Worm (Caenorhabditis elegans) whole organism, L4 larva: ENCODE measurements around the gene cki-1.

Experiments
- Y105C5A.15 ChIP-seq: fragments of 200-800 bp; sonication (Bioruptor generic); IDR thresholded peaks from 2 replicates; pipeline ENCODE4 v1.3.6; 2022; ENCODE audit warnings: missing genetic modification characterization, missing compliant biosample characterization
- aha-1 ChIP-seq: fragments of 150-350 bp; peaks from one replicate; lab custom pipeline; 2014; ENCODE audit warnings: missing biosample characterization, missing genetic modification characterization
- arid-1 ChIP-seq: fragments of 200-800 bp; sonication (Bioruptor generic); conservative IDR thresholded peaks from 2 replicates; pipeline ENCODE4 v1.3.6; 2022; ENCODE audit warnings: missing genetic modification reagents, missing genetic modification characterization, missing compliant biosample characterization
- ceh-82 ChIP-seq: sonication (generic microtip); optimal IDR thresholded peaks from 2 replicates; lab custom pipeline; 2017; ENCODE audit warnings: missing biosample characterization, missing genetic modification characterization
- ces-1 ChIP-seq: fragments of 150-350 bp; sonication (generic microtip); optimal IDR thresholded peaks from 4 replicates; lab custom pipeline; 2014; ENCODE audit warnings: missing biosample characterization, missing genetic modification reagents, missing genetic modification characterization
- daf-16 ChIP-seq, 3 experiments: sonication (generic microtip); optimal IDR thresholded peaks; 2 replicates each; lab custom pipeline; 2016 to 2017; ENCODE audit warnings: missing genetic modification characterization in 3 of 3, missing genetic modification reagents in 3 of 3, mild to moderate bottlenecking in 2 of 3, missing compliant biosample characterization in 2 of 3, missing biosample characterization in 1 of 3, moderate library complexity in 1 of 3
- daf-8 ChIP-seq: fragments of 200-800 bp; sonication (Bioruptor generic); IDR thresholded peaks from 2 replicates; pipeline ENCODE4 v1.3.6; 2022; ENCODE audit warnings: missing genetic modification characterization, missing compliant biosample characterization
- dmd-6 ChIP-seq: fragments of 200-800 bp; sonication (Bioruptor generic); IDR thresholded peaks from 2 replicates; pipeline ENCODE4 v1.3.6; 2022; ENCODE audit warnings: missing genetic modification reagents, missing genetic modification characterization, missing compliant biosample characterization
- dpl-1 ChIP-seq: fragments of 150-350 bp; optimal IDR thresholded peaks from 2 replicates; lab custom pipeline; 2014; ENCODE audit warnings: missing biosample characterization, missing genetic modification reagents, missing genetic modification characterization
- dve-1 ChIP-seq: sonication (generic microtip); optimal IDR thresholded peaks from 2 replicates; lab custom pipeline; 2017; ENCODE audit warnings: antibody characterized with exemption, mild to moderate bottlenecking, missing genetic modification characterization, missing compliant biosample characterization; ENCODE audit not compliant: insufficient read depth
- hlh-11 ChIP-seq: fragments of 200-800 bp; sonication (Bioruptor generic); optimal IDR thresholded peaks from 2 replicates; lab custom pipeline; 2018; ENCODE audit warnings: mild to moderate bottlenecking, missing genetic modification characterization, missing compliant biosample characterization
- hlh-30 ChIP-seq: sonication (generic microtip); optimal IDR thresholded peaks from 2 replicates; lab custom pipeline; 2017; ENCODE audit warnings: antibody characterized with exemption, mild to moderate bottlenecking, missing genetic modification characterization, missing compliant biosample characterization; ENCODE audit not compliant: insufficient read depth
- lin-13 ChIP-seq: fragments of 150-350 bp; optimal IDR thresholded peaks from 2 replicates; lab custom pipeline; 2014; ENCODE audit warnings: missing biosample characterization, missing genetic modification reagents, missing genetic modification characterization
- lin-15B ChIP-seq: fragments of 150-350 bp; sonication (generic microtip); optimal IDR thresholded peaks from 3 replicates; lab custom pipeline; 2014; ENCODE audit warnings: missing biosample characterization, missing genetic modification characterization
- lin-38 ChIP-seq: fragments of 200-800 bp; sonication (Bioruptor generic); IDR thresholded peaks from 2 replicates; pipeline ENCODE4 v1.3.6; 2022; ENCODE audit warnings: missing genetic modification reagents, missing genetic modification characterization, missing compliant biosample characterization
- lsy-2 ChIP-seq, 2 experiments: fragments of 150-350 bp in 1 of 2; sonication (generic microtip) in 1 of 2; optimal IDR thresholded peaks; 2 replicates each; lab custom pipeline; 2014 to 2017; ENCODE audit warnings: missing biosample characterization in 2 of 2, missing genetic modification characterization in 2 of 2
- mdl-1 ChIP-seq, 2 experiments: fragments of 150-350 bp in 1 of 2; sonication (generic microtip) in 1 of 2; optimal IDR thresholded peaks; 2 replicates each; lab custom pipeline; 2014 to 2017; ENCODE audit warnings: missing biosample characterization in 2 of 2, missing genetic modification characterization in 2 of 2
- mes-2 ChIP-seq: sonication (generic microtip); optimal IDR thresholded peaks from 2 replicates; lab custom pipeline; 2016; ENCODE audit warnings: missing genotype, mild to moderate bottlenecking, missing genetic modification characterization, missing compliant biosample characterization; ENCODE audit not compliant: poor library complexity, severe bottlenecking
- nhr-102 ChIP-seq: sonication (generic microtip); optimal IDR thresholded peaks from 2 replicates; lab custom pipeline; 2016; ENCODE audit warnings: mild to moderate bottlenecking, missing genetic modification characterization, moderate library complexity, missing compliant biosample characterization
- nhr-28 ChIP-seq: fragments of 150-350 bp; optimal IDR thresholded peaks from 2 replicates; lab custom pipeline; 2014; ENCODE audit warnings: missing biosample characterization, missing genetic modification characterization
- nhr-48 ChIP-seq: sonication (generic microtip); optimal IDR thresholded peaks from 2 replicates; lab custom pipeline; 2016; ENCODE audit warnings: mild to moderate bottlenecking, missing genetic modification characterization, missing compliant biosample characterization
- nhr-6 ChIP-seq: fragments of 150-350 bp; optimal IDR thresholded peaks from 2 replicates; lab custom pipeline; 2014; ENCODE audit warnings: missing biosample characterization, missing genetic modification characterization
- nhr-77 ChIP-seq: fragments of 150-350 bp; optimal IDR thresholded peaks from 2 replicates; lab custom pipeline; 2014; ENCODE audit warnings: missing biosample characterization, missing genetic modification characterization
- php-3 ChIP-seq: fragments of 200-800 bp; sonication (Bioruptor generic); IDR thresholded peaks from 2 replicates; pipeline ENCODE4 v1.3.6; 2022; ENCODE audit warnings: missing genetic modification reagents, missing genetic modification characterization, missing compliant biosample characterization
- pqm-1 ChIP-seq: sonication (generic microtip); optimal IDR thresholded peaks from 2 replicates; lab custom pipeline; 2017; ENCODE audit warnings: missing biosample characterization, missing genetic modification characterization
- rbr-2 ChIP-seq: sonication (generic microtip); optimal IDR thresholded peaks from 2 replicates; lab custom pipeline; 2016; ENCODE audit warnings: missing genotype, missing genetic modification characterization, missing compliant biosample characterization
- tag-97 ChIP-seq: fragments of 200-800 bp; sonication (Bioruptor generic); IDR thresholded peaks from 2 replicates; pipeline ENCODE4 v1.3.6; 2022; ENCODE audit warnings: missing genetic modification characterization, missing compliant biosample characterization
- tra-1 ChIP-seq: fragments of 200-800 bp; sonication (Bioruptor generic); IDR thresholded peaks from 2 replicates; pipeline ENCODE4 v1.3.6; 2022; ENCODE audit warnings: missing genetic modification reagents, missing genetic modification characterization, missing compliant biosample characterization
- unc-62 ChIP-seq, 3 experiments: fragments of 150-350 bp in 1 of 3; sonication (generic microtip); optimal IDR thresholded peaks in 2 of 3; peaks in 1 of 3; 1 replicate in 1 of 3; 2 replicates in 2 of 3; lab custom pipeline; 2014 to 2017; ENCODE audit warnings: missing biosample characterization in 3 of 3, missing genetic modification characterization in 3 of 3, missing genetic modification reagents in 3 of 3, missing genotype in 1 of 3
- vab-7 ChIP-seq: fragments of 200-800 bp; sonication (Bioruptor generic); IDR thresholded peaks from 2 replicates; pipeline ENCODE4 v1.3.6; 2022; ENCODE audit warnings: missing genetic modification reagents, missing genetic modification characterization, missing compliant biosample characterization
- zag-1 ChIP-seq: fragments of 150-350 bp; optimal IDR thresholded peaks from 2 replicates; lab custom pipeline; 2014; ENCODE audit warnings: missing biosample characterization, missing genetic modification characterization
- zfp-2 ChIP-seq: sonication (generic microtip); optimal IDR thresholded peaks from 2 replicates; lab custom pipeline; 2016; ENCODE audit warnings: mild to moderate bottlenecking, missing genetic modification characterization, missing compliant biosample characterization

cki-1 gene

DNA sequence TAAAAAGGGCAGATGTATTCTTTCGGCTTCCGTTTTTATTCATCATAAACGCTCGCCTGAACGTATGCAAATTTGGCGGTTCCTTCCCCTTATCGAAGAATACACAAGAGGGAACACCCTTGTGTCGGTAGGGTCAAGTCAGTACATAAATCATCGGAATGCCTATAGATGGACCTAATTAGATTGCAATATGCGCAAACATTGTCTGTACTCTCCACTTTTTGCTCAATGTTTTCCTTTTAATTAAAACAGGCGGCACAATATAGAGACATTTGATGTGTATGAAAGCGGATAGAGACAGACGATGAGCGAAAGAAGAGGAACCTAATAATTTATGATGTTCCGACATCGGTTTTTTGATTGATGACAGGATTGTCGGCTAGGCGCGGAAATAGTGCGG, 3.2 kb downstream of the cki-1 start:
- peak; percentile 19 for TF ChIP-seq mes-2
- TF ChIP-seq nhr-6 = peak; percentile 57
- TF ChIP-seq rbr-2 (tag; lab: Kevin White, UChicago) = no peak
- TF ChIP-seq unc-62 (GFP tag; optimal IDR thresholded peaks at IDR 0.05 in 1 of 2; lab: Kevin White, UChicago) = peak in 1 of 2 experiments; percentile 25
- no peak for TF ChIP-seq unc-62 (tag; optimal IDR thresholded peaks at IDR 0.05; lab: Kevin White, UChicago)

DNA sequence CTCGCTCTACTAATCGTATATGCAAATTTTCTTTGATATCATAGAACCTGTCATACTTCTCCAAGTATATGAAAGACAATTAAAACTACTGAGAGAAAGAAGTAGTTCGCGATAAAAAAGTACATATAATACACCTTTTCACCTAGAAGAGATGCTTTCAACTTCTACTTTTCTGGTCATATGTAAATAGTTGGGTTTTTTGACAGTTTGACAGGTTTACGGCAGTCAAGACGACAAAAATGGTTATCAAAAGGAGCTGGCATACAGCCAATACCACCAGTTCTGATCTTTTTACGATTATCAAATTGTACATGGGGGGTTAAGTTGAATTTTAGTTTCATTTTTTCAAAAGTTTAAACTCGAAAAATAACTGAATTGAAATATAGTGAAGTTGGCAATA, 3.9 kb downstream of the cki-1 start:
- TF ChIP-seq lsy-2 (tag; optimal IDR thresholded peaks at IDR 0.05; lab: Kevin White, UChicago) (peak in 1 of 2 experiments; percentile 10), pqm-1 (tag; lab: Kevin White, UChicago) (peak; percentile 89), daf-16 (GFP tag; optimal IDR thresholded peaks at IDR 0.05; lab: Kevin White, UChicago) (no peak), daf-16 (tag; optimal IDR thresholded peaks at IDR 0.05; lab: Kevin White, UChicago) (peak; percentile 90), Y105C5A.15 (GFP tag; lab: Robert Waterston, UW) (no peak), dve-1 (tag; lab: Kevin White, UChicago) (peak; percentile 93), php-3 (peak; percentile 96), nhr-48 (peak; percentile 34), nhr-28 (tag; lab: Kevin White, UChicago) (peak; percentile 73), vab-7 (GFP tag; lab: Robert Waterston, UW) (no peak), nhr-102 (tag; lab: Kevin White, UChicago) (peak; percentile 29), nhr-77 (tag; lab: Kevin White, UChicago) (peak; percentile 40), tra-1 (GFP tag; lab: Robert Waterston, UW) (peak; percentile 84), aha-1 (tag; lab: Kevin White, UChicago) (peak; percentile 57), ces-1 (GFP tag; lab: Kevin White, UChicago) (no peak), hlh-30 (peak; percentile 7), lin-13 (GFP tag; lab: Kevin White, UChicago) (no peak), unc-62 (GFP tag; optimal IDR thresholded peaks at IDR 0.05 in 1 of 2; lab: Kevin White, UChicago) (peak; percentile 8 to 73), unc-62 (tag; optimal IDR thresholded peaks at IDR 0.05; lab: Kevin White, UChicago) (no peak), hlh-11 (tag; lab: Kevin White, UChicago) (peak; percentile 86)

DNA sequence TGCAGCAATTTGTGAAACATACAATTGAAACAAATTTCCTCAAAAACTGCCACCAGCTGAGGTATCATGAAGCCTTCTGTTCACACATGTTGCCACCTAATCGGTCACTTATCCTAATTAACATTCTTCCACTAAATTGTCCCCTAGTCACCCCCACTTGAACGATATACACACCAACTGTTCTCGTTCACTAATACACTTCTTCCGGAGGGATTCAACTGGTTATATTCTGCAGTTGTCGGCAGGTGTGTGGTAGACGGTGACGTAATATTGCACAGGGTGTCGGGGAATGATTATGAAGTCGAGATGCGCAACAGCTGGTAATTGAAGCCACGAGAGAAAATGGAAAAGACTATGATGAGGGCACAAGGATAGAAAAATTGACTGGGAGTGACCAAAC, 4.4 kb downstream of the cki-1 start:
- TF ChIP-seq arid-1 (GFP tag; lab: Robert Waterston, UW) (no peak), nhr-102 (tag; lab: Kevin White, UChicago) (no peak), zag-1 (tag; lab: Kevin White, UChicago) (no peak), zfp-2 (tag; lab: Kevin White, UChicago) (no peak), dmd-6 (GFP tag; lab: Robert Waterston, UW) (no peak), ceh-82 (tag; lab: Kevin White, UChicago) (no peak), php-3 (no peak), dve-1 (tag; lab: Kevin White, UChicago) (no peak), tag-97 (GFP tag; lab: Robert Waterston, UW) (no peak), daf-8 (GFP tag; lab: Robert Waterston, UW) (no peak), lin-13 (GFP tag; lab: Kevin White, UChicago) (no peak), mdl-1 (tag; optimal IDR thresholded peaks at IDR 0.05; lab: Kevin White, UChicago) (no peak), aha-1 (tag; lab: Kevin White, UChicago) (no peak)

DNA sequence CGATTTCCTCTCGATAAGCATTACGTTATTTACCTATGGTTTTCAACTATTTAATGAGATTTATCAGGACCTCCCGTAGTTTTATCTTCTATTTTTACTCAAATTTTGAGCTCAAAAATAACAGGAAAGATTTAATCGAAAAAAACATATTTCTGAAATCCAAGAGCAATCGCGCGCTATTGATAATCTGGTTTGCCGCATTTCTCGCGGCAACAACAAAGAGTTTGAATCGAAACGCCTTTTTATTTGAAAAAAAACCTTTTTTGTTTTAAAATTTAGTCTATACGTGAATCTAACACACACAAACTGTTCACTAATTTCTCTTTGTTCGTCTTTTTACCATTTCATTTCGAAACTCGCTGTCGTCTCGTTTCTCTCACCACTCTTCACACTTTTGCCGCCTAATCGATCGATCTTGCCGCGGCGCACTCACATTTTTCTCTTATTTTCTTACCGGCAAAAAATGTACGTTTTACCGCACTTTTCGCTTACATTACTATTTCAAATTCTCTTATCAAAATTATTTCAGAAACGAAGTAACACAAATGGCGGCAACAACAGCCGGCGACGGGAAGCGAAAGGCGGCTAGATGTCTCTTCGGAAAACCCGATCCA, 5.2 kb downstream of the cki-1 start, which contains the start of gene cki-2:
TSS of gene cki-2 (plus strand) at position 337 of the 614 bp plus-strand sequence.
- peak; percentile 25 for TF ChIP-seq dpl-1 (GFP tag; lab: Kevin White, UChicago)
- no peak for TF ChIP-seq lin-15B (tag; lab: Kevin White, UChicago)
- peak; percentile 4 for TF ChIP-seq nhr-28 (tag; lab: Kevin White, UChicago)
- TF ChIP-seq lsy-2 (tag; optimal IDR thresholded peaks at IDR 0.05; lab: Kevin White, UChicago) = peak in 1 of 2 experiments; percentile 7
- TF ChIP-seq pqm-1 (tag; lab: Kevin White, UChicago) = peak; percentile 38
- TF ChIP-seq nhr-102 (tag; lab: Kevin White, UChicago) = no peak
- peak in 1 of 2 experiments; percentile 22 for TF ChIP-seq unc-62 (GFP tag; optimal IDR thresholded peaks at IDR 0.05 in 1 of 2; lab: Kevin White, UChicago)
- TF ChIP-seq unc-62 (tag; optimal IDR thresholded peaks at IDR 0.05; lab: Kevin White, UChicago) = no peak
- TF ChIP-seq Y105C5A.15 (GFP tag; lab: Robert Waterston, UW) = no peak
- TF ChIP-seq daf-16 (GFP tag; optimal IDR thresholded peaks at IDR 0.05; lab: Kevin White, UChicago) = no peak
- TF ChIP-seq daf-16 (tag; optimal IDR thresholded peaks at IDR 0.05; lab: Kevin White, UChicago) = peak; percentile 26
- TF ChIP-seq lin-38 (GFP tag; lab: Robert Waterston, UW) = peak; percentile 60
- TF ChIP-seq, all 104 proteins: peak for 7
